Worm (Caenorhabditis elegans) whole organism, L1 larva: ENCODE data around the gene dnj-7.

Source experiments
- C04F5.9 ChIP-seq: sonication (generic microtip); optimal IDR thresholded peaks from 2 replicates; lab custom pipeline; 2016; ENCODE audit warnings: missing genetic modification characterization, missing compliant biosample characterization
- aha-1 ChIP-seq: fragments of 150-350 bp; optimal IDR thresholded peaks from 2 replicates; lab custom pipeline; 2014; ENCODE audit warnings: missing biosample characterization, missing genetic modification characterization
- alr-1 ChIP-seq: fragments of 200-800 bp; sonication (Bioruptor generic); optimal IDR thresholded peaks from 2 replicates; lab custom pipeline; 2018; ENCODE audit warnings: borderline replicate concordance, mild to moderate bottlenecking, missing genetic modification characterization, missing compliant biosample characterization
- aly-2 ChIP-seq: fragments of 150-350 bp; optimal IDR thresholded peaks from 2 replicates; lab custom pipeline; 2014; ENCODE audit warnings: missing biosample characterization, missing genetic modification characterization
- ama-1 ChIP-seq: fragments of 150-350 bp; optimal IDR thresholded peaks from 2 replicates; lab custom pipeline; 2014
- blmp-1 ChIP-seq: fragments of 150-350 bp; optimal IDR thresholded peaks from 2 replicates; lab custom pipeline; 2014; ENCODE audit warnings: missing biosample characterization, missing genetic modification characterization
- ceh-8 ChIP-seq: fragments of 200-800 bp; sonication (Bioruptor generic); optimal IDR thresholded peaks from 2 replicates; lab custom pipeline; 2018; ENCODE audit warnings: mild to moderate bottlenecking, missing genetic modification characterization, moderate library complexity, missing compliant biosample characterization
- ceh-90 ChIP-seq: sonication (generic microtip); optimal IDR thresholded peaks from 2 replicates; lab custom pipeline; 2016; ENCODE audit warnings: missing genetic modification characterization, missing compliant biosample characterization
- ces-1 ChIP-seq: fragments of 150-350 bp; optimal IDR thresholded peaks from 2 replicates; lab custom pipeline; 2014; ENCODE audit warnings: missing biosample characterization, missing genetic modification reagents, missing genetic modification characterization
- dpl-1 ChIP-seq, 3 experiments: fragments of 150-350 bp in 2 of 3; sonication (generic microtip) in 1 of 3; optimal IDR thresholded peaks; 2 replicates each; lab custom pipeline; 2014 to 2017; ENCODE audit warnings: missing biosample characterization in 3 of 3, missing genetic modification characterization in 3 of 3, missing genetic modification reagents in 3 of 3
- efl-1 ChIP-seq, 4 experiments: fragments of 150-350 bp; optimal IDR thresholded peaks in 3 of 4; peaks in 1 of 4; 1 replicate in 1 of 4; 2 replicates in 3 of 4; lab custom pipeline; 2014; ENCODE audit warnings: missing biosample characterization in 2 of 4, missing genetic modification characterization in 2 of 4, missing genetic modification reagents in 2 of 4
- egl-13 ChIP-seq: sonication (generic microtip); optimal IDR thresholded peaks from 2 replicates; lab custom pipeline; 2016; ENCODE audit warnings: missing genotype, missing genetic modification reagents, missing genetic modification characterization, missing compliant biosample characterization
- egl-27 ChIP-seq, 2 experiments: fragments of 150-350 bp in 1 of 2; sonication (generic microtip); optimal IDR thresholded peaks; 3 replicates each; lab custom pipeline; 2017 to 2018; ENCODE audit warnings: missing biosample characterization in 2 of 2, missing genetic modification characterization in 2 of 2, missing genetic modification reagents in 2 of 2
- elt-2 ChIP-seq: sonication (generic microtip); optimal IDR thresholded peaks from 2 replicates; lab custom pipeline; 2016; ENCODE audit warnings: missing genetic modification characterization, mild to moderate bottlenecking, inconsistent platforms, missing compliant biosample characterization, missing genetic modification reagents
- elt-3 ChIP-seq, 6 experiments: fragments of 150-350 bp in 1 of 6; sonication (generic microtip); optimal IDR thresholded peaks; 2 replicates each; lab custom pipeline; 2017 to 2018; ENCODE audit warnings: missing biosample characterization in 6 of 6, missing genetic modification characterization in 6 of 6, inconsistent platforms in 1 of 6
- ets-5 ChIP-seq: fragments of 200-800 bp; sonication (Bioruptor generic); IDR thresholded peaks from 2 replicates; pipeline ENCODE4 v1.3.6; 2022; ENCODE audit warnings: missing genetic modification characterization, missing compliant biosample characterization
- fkh-4 ChIP-seq: sonication (generic microtip); optimal IDR thresholded peaks from 2 replicates; lab custom pipeline; 2016; ENCODE audit warnings: missing compliant biosample characterization, missing genetic modification characterization, borderline replicate concordance
- fkh-8 ChIP-seq: sonication (generic microtip); optimal IDR thresholded peaks from 2 replicates; lab custom pipeline; 2016; ENCODE audit warnings: mild to moderate bottlenecking, missing genetic modification characterization, missing compliant biosample characterization
- fos-1 ChIP-seq: fragments of 150-350 bp; optimal IDR thresholded peaks from 2 replicates; lab custom pipeline; 2014; ENCODE audit warnings: missing biosample characterization, missing genetic modification characterization
- hlh-17 ChIP-seq: fragments of 200-800 bp; sonication (Bioruptor generic); optimal IDR thresholded peaks from 2 replicates; lab custom pipeline; 2018; ENCODE audit warnings: missing genetic modification characterization, mild to moderate bottlenecking, missing compliant biosample characterization, moderate library complexity, borderline replicate concordance
- hlh-4 ChIP-seq: sonication (generic microtip); optimal IDR thresholded peaks from 2 replicates; lab custom pipeline; 2016; ENCODE audit warnings: mild to moderate bottlenecking, missing genetic modification characterization, missing compliant biosample characterization
- irx-1 ChIP-seq: sonication (generic microtip); optimal IDR thresholded peaks from 2 replicates; lab custom pipeline; 2016; ENCODE audit warnings: missing genetic modification characterization, missing compliant biosample characterization
- lin-14 ChIP-seq: fragments of 200-800 bp; sonication (Bioruptor generic); optimal IDR thresholded peaks from 2 replicates; lab custom pipeline; 2018; ENCODE audit warnings: mild to moderate bottlenecking, missing genetic modification characterization, moderate library complexity, missing compliant biosample characterization
- lin-15B ChIP-seq: fragments of 150-350 bp; sonication (generic microtip); optimal IDR thresholded peaks from 3 replicates; lab custom pipeline; 2014; ENCODE audit warnings: missing biosample characterization, missing genetic modification characterization
- lin-39 ChIP-seq: fragments of 150-350 bp; optimal IDR thresholded peaks from 2 replicates; lab custom pipeline; 2014; ENCODE audit warnings: missing biosample characterization, missing genetic modification reagents, missing genetic modification characterization
- mab-9 ChIP-seq: fragments of 200-800 bp; sonication (Bioruptor generic); IDR thresholded peaks from 2 replicates; pipeline ENCODE4 v1.3.6; 2022; ENCODE audit warnings: missing genetic modification reagents, missing genetic modification characterization, missing compliant biosample characterization
- mdl-1 ChIP-seq, 2 experiments: fragments of 150-350 bp; optimal IDR thresholded peaks; 2 replicates each; lab custom pipeline; 2014 to 2017; ENCODE audit warnings: missing biosample characterization in 2 of 2, missing genetic modification characterization in 2 of 2, inconsistent platforms in 1 of 2
- mef-2 ChIP-seq: fragments of 150-350 bp; optimal IDR thresholded peaks from 2 replicates; lab custom pipeline; 2014; ENCODE audit warnings: missing biosample characterization, missing genetic modification characterization
- nhr-20 ChIP-seq: sonication (generic microtip); optimal IDR thresholded peaks from 2 replicates; lab custom pipeline; 2016; ENCODE audit warnings: mild to moderate bottlenecking, missing genetic modification characterization, missing compliant biosample characterization
- nhr-237 ChIP-seq: fragments of 150-350 bp; optimal IDR thresholded peaks from 2 replicates; lab custom pipeline; 2014; ENCODE audit warnings: missing biosample characterization, missing genetic modification characterization
- nhr-47 ChIP-seq: sonication (generic microtip); optimal IDR thresholded peaks from 2 replicates; lab custom pipeline; 2016; ENCODE audit warnings: mild to moderate bottlenecking, missing genetic modification characterization, moderate library complexity, missing compliant biosample characterization
- nhr-71 ChIP-seq: sonication (generic microtip); optimal IDR thresholded peaks from 2 replicates; lab custom pipeline; 2016; ENCODE audit warnings: mild to moderate bottlenecking, missing genetic modification characterization, moderate library complexity, missing compliant biosample characterization
- nhr-84 ChIP-seq: sonication (generic microtip); optimal IDR thresholded peaks from 2 replicates; lab custom pipeline; 2017; ENCODE audit warnings: missing biosample characterization, missing genetic modification characterization
- nhr-90 ChIP-seq: sonication (generic microtip); optimal IDR thresholded peaks from 2 replicates; lab custom pipeline; 2016; ENCODE audit warnings: mild to moderate bottlenecking, missing genetic modification characterization, missing compliant biosample characterization; ENCODE audit not compliant: poor library complexity
- pag-3 ChIP-seq: sonication (generic microtip); optimal IDR thresholded peaks from 2 replicates; lab custom pipeline; 2017; ENCODE audit warnings: missing genetic modification characterization, mild to moderate bottlenecking, missing compliant biosample characterization, antibody characterized with exemption, borderline replicate concordance; ENCODE audit not compliant: insufficient read depth
- rnt-1 ChIP-seq: sonication (generic microtip); optimal IDR thresholded peaks from 2 replicates; lab custom pipeline; 2016; ENCODE audit warnings: mild to moderate bottlenecking, missing genetic modification characterization, moderate library complexity, missing compliant biosample characterization
- skn-1 ChIP-seq: fragments of 150-350 bp; optimal IDR thresholded peaks from 2 replicates; lab custom pipeline; 2014; ENCODE audit warnings: missing biosample characterization, missing genetic modification characterization
- snu-23 ChIP-seq: sonication (generic microtip); optimal IDR thresholded peaks from 2 replicates; lab custom pipeline; 2016; ENCODE audit warnings: missing genetic modification characterization, missing compliant biosample characterization
- sptf-1 ChIP-seq: fragments of 150-350 bp; optimal IDR thresholded peaks from 2 replicates; lab custom pipeline; 2014; ENCODE audit warnings: missing biosample characterization, missing genetic modification characterization
- sup-37 ChIP-seq: fragments of 200-800 bp; sonication (Bioruptor generic); optimal IDR thresholded peaks from 2 replicates; lab custom pipeline; 2018; ENCODE audit warnings: mild to moderate bottlenecking, missing genetic modification characterization, missing compliant biosample characterization
- swsn-7 ChIP-seq: sonication (generic microtip); optimal IDR thresholded peaks from 2 replicates; lab custom pipeline; 2016; ENCODE audit warnings: missing genetic modification characterization, missing compliant biosample characterization
- tbx-2 ChIP-seq: sonication (generic microtip); optimal IDR thresholded peaks from 2 replicates; lab custom pipeline; 2016; ENCODE audit warnings: missing genetic modification characterization, missing compliant biosample characterization
- tlp-1 ChIP-seq: fragments of 150-350 bp; optimal IDR thresholded peaks from 2 replicates; lab custom pipeline; 2014; ENCODE audit warnings: missing biosample characterization, missing genetic modification characterization
- unc-30 ChIP-seq: sonication (generic microtip); optimal IDR thresholded peaks from 2 replicates; lab custom pipeline; 2017; ENCODE audit warnings: missing biosample characterization, missing genetic modification characterization
- zag-1 ChIP-seq: fragments of 150-350 bp; optimal IDR thresholded peaks from 2 replicates; lab custom pipeline; 2014; ENCODE audit warnings: missing biosample characterization, missing genetic modification characterization
- ztf-4 ChIP-seq: fragments of 150-350 bp; optimal IDR thresholded peaks from 2 replicates; lab custom pipeline; 2014; ENCODE audit warnings: missing biosample characterization, missing genetic modification characterization

dnj-7 gene

DNA sequence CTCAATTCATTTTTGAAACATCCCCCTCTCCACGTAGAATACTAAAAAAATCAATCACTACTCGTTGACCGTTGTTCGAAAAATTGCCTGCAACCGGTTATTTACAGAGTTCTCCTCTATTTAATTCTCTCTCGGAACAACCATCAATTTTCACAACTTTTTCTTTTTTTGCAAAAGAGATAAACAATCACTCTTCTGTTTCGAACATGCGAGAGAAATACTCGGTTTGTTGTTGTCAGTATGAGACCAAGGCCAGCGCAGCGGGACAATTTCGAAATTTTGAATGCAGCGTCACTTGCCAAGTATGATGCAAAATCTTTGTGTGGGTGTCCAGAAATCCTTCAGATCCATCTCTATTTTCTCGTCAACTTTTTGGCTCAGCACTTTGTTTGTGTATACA lies 36.0 kb downstream of the dnj-7 start (continued):
- TF ChIP-seq nhr-20 (tag; lab: Kevin White, UChicago) (peak; percentile 27), snu-23 (GFP tag; lab: Kevin White, UChicago) (peak; percentile 51), tbx-2 (tag; lab: Kevin White, UChicago) (no peak), egl-27 (tag; optimal IDR thresholded peaks at IDR 0.05; lab: Kevin White, UChicago) (no peak), efl-1 (optimal IDR thresholded peaks at IDR 0.05; lab: Kevin White, UChicago) (peak in 1 of 2 experiments; percentile 11), efl-1 (GFP tag; optimal IDR thresholded peaks at IDR 0.05 in 1 of 2; lab: Kevin White, UChicago) (no peak)

DNA sequence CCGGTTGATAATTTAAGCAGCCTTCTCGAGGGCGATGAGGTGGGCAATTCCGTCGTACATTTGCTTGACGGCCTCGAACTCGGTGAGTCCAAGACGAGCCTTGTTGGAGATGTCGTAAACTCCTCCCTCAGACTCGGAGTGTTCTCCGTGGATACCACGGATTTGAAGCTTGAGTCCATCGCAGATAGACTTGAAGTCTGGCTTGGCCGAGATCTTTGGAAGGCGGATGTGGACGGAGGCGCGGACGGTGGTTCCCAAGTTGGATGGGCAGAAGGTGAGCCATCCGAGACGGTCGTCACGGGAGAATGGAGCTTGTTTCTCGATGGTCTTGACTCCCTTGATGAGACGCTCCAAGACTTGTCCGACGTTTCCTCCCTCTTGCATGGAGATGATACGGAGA lies 36.5 kb downstream of the dnj-7 start:
- no peak for TF ChIP-seq lin-39
- 0 out of 2 replicates have a peak, but pooled peaks have one; percentile 23 for TF ChIP-seq ets-5 (GFP tag; lab: Robert Waterston, UW)
- TF ChIP-seq dpl-1 (GFP tag; optimal IDR thresholded peaks at IDR 0.05; lab: Kevin White, UChicago): no peak
- no peak for TF ChIP-seq irx-1 (tag; lab: Kevin White, UChicago)
- TF ChIP-seq nhr-47 (tag; lab: Kevin White, UChicago): no peak
- TF ChIP-seq lin-15B: no peak
- TF ChIP-seq mdl-1 (tag; optimal IDR thresholded peaks at IDR 0.05; lab: Kevin White, UChicago): no peak
- TF ChIP-seq fkh-4 (tag; lab: Kevin White, UChicago): no peak

DNA sequence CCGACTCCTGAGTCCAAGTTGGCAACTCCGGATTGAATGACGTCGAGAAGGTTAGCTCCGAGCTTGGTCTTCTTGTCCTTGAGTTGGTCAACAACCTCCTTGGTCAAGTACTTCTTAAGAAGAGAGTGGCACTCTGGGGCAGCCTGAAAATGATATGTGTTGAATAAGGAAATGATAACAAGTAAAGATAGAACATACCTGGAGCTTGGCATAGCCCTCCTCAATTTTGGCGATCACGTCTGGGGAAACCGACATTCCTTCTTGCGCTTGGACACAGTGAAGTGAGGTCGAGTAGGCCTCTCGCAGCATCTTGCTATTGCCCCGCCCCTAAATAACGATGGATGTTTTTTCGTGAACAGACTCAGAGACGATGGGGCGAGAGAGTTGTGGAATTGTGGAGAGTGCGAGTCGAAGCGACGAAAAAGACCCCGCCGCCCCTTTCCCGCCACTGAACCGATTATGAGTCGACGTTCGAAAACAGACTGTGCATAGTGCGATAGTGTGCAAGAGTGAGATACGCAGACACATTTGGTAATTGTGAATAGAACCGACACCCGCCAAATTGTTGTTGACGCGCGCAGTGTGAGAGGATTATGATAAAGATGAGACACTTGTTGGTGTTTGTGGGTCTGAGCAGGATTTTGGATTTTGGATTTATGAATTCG lies 37.9 kb downstream of the dnj-7 start:
- TF ChIP-seq efl-1 (optimal IDR thresholded peaks at IDR 0.05; lab: Kevin White, UChicago) (peak in 1 of 2 experiments; percentile 13), efl-1 (GFP tag; optimal IDR thresholded peaks at IDR 0.05 in 1 of 2; lab: Kevin White, UChicago) (no peak), elt-2 (tag; lab: Kevin White, UChicago) (no peak), tlp-1 (tag; lab: Kevin White, UChicago) (no peak), rnt-1 (tag; lab: Kevin White, UChicago) (peak; percentile 16), irx-1 (tag; lab: Kevin White, UChicago) (no peak), hlh-4 (tag; lab: Kevin White, UChicago) (no peak), lin-14 (GFP tag; lab: Kevin White, UChicago) (peak; percentile 83), ceh-8 (GFP tag; lab: Kevin White, UChicago) (no peak), nhr-71 (tag; lab: Kevin White, UChicago) (peak; percentile 53), skn-1 (tag; lab: Kevin White, UChicago) (no peak), C04F5.9 (no peak), fos-1 (tag; lab: Kevin White, UChicago) (no peak), mab-9 (GFP tag; lab: Robert Waterston, UW) (no peak), mdl-1 (tag; optimal IDR thresholded peaks at IDR 0.05; lab: Kevin White, UChicago) (peak in 1 of 2 experiments; percentile 16), fkh-8 (no peak), mef-2 (no peak), ceh-90 (tag; lab: Kevin White, UChicago) (no peak), ets-5 (GFP tag; lab: Robert Waterston, UW) (no peak), swsn-7 (tag; lab: Kevin White, UChicago) (peak; percentile 37), nhr-84 (tag; lab: Kevin White, UChicago) (no peak), aha-1 (tag; lab: Kevin White, UChicago) (no peak), ztf-4 (tag; lab: Kevin White, UChicago) (no peak), pag-3 (tag; lab: Kevin White, UChicago) (no peak), lin-15B (no peak), alr-1 (no peak), tbx-2 (tag; lab: Kevin White, UChicago) (no peak), sup-37 (GFP tag; lab: Kevin White, UChicago) (no peak), egl-27 (tag; optimal IDR thresholded peaks at IDR 0.05; lab: Kevin White, UChicago) (no peak), unc-30 (tag; lab: Kevin White, UChicago) (no peak), elt-3 (tag; optimal IDR thresholded peaks at IDR 0.05; lab: Kevin White, UChicago) (no peak), egl-13 (tag; lab: Kevin White, UChicago) (no peak), ama-1 (lab: Kevin White, UChicago) (peak; percentile 4), nhr-90 (peak; percentile 11), sptf-1 (tag; lab: Kevin White, UChicago) (no peak), zag-1 (tag; lab: Kevin White, UChicago) (no peak), ces-1 (GFP tag; lab: Kevin White, UChicago) (no peak), hlh-17 (GFP tag; lab: Kevin White, UChicago) (no peak), aly-2 (no peak), nhr-237 (tag; lab: Kevin White, UChicago) (no peak), blmp-1 (tag; lab: Kevin White, UChicago) (no peak)
